Fruit fly (Drosophila melanogaster) whole organism, embryonic: ENCODE results near the gene CG6791.
A peak's percentile ranks its signal among the peaks of the same experiment; 100 is the strongest.

Experiments
- Atf-2 ChIP-seq: fragments of 200-800 bp; sonication (Bioruptor generic); optimal IDR thresholded peaks from 2 replicates; lab custom pipeline; 2016; ENCODE audit warnings: missing biosample characterization, missing genetic modification characterization
- Atf3 ChIP-seq: fragments of 200-800 bp; sonication (Bioruptor generic); optimal IDR thresholded peaks from 3 replicates; lab custom pipeline; 2016; ENCODE audit warnings: missing biosample characterization, missing genetic modification characterization
- Atf6 ChIP-seq: fragments of 200-800 bp; sonication (Bioruptor generic); IDR thresholded peaks from 2 replicates; pipeline ENCODE4 v1.3.6; 2022; ENCODE audit warnings: missing biosample characterization, missing genetic modification characterization
- CG10543 ChIP-seq: fragments of 200-800 bp; sonication (Bioruptor generic); optimal IDR thresholded peaks from 3 replicates; lab custom pipeline; 2017; ENCODE audit warnings: missing biosample characterization, mild to moderate bottlenecking, missing genetic modification characterization, moderate library complexity
- CG11456 ChIP-seq: fragments of 200-800 bp; sonication (Bioruptor generic); IDR thresholded peaks from 3 replicates; pipeline ENCODE4 v1.3.6; 2022; ENCODE audit warnings: missing biosample characterization, missing genetic modification characterization
- CG12744 ChIP-seq: fragments of 200-800 bp; sonication (Bioruptor generic); optimal IDR thresholded peaks from 2 replicates; lab custom pipeline; 2016; ENCODE audit warnings: missing biosample characterization, missing genetic modification characterization
- CG13287 ChIP-seq: fragments of 200-800 bp; sonication (Bioruptor generic); IDR thresholded peaks from 2 replicates; pipeline ENCODE4 v1.3.6; 2022; ENCODE audit warnings: missing biosample characterization, missing genetic modification characterization; ENCODE audit not compliant: partially characterized antibody
- CG13894 ChIP-seq: fragments of 200-800 bp; sonication (Bioruptor generic); optimal IDR thresholded peaks from 3 replicates; lab custom pipeline; 2018; ENCODE audit warnings: missing biosample characterization, mild to moderate bottlenecking, missing genetic modification characterization, moderate library complexity
- CG15073 ChIP-seq: fragments of 200-800 bp; sonication (Bioruptor generic); optimal IDR thresholded peaks from 2 replicates; lab custom pipeline; 2016; ENCODE audit warnings: missing biosample characterization, missing genetic modification characterization
- CG15514 ChIP-seq: fragments of 200-800 bp; sonication (Bioruptor generic); optimal IDR thresholded peaks from 3 replicates; lab custom pipeline; 2017; ENCODE audit warnings: missing biosample characterization, missing genetic modification characterization, mild to moderate bottlenecking, moderate library complexity, missing genetic modification reagents
- CG17328 ChIP-seq: fragments of 200-800 bp; sonication (Bioruptor generic); IDR thresholded peaks from 2 replicates; pipeline ENCODE4 v1.3.6; 2022; ENCODE audit warnings: missing biosample characterization, missing genetic modification characterization
- CG1792 ChIP-seq: fragments of 200-800 bp; sonication (Bioruptor generic); optimal IDR thresholded peaks from 2 replicates; lab custom pipeline; 2016; ENCODE audit warnings: missing biosample characterization, missing genetic modification characterization
- CG18619 ChIP-seq: fragments of 200-800 bp; sonication (Bioruptor generic); optimal IDR thresholded peaks from 3 replicates; lab custom pipeline; 2017; ENCODE audit warnings: missing biosample characterization, mild to moderate bottlenecking, missing genetic modification characterization
- CG2678 ChIP-seq: fragments of 200-800 bp; sonication (Bioruptor generic); optimal IDR thresholded peaks from 3 replicates; lab custom pipeline; 2019; ENCODE audit warnings: missing biosample characterization, mild to moderate bottlenecking, missing genetic modification characterization, moderate library complexity
- CG34376 ChIP-seq: fragments of 200-800 bp; sonication (Bioruptor generic); optimal IDR thresholded peaks from 2 replicates; lab custom pipeline; 2018; ENCODE audit warnings: missing biosample characterization, mild to moderate bottlenecking, missing genetic modification characterization
- CG34422 ChIP-seq: fragments of 200-800 bp; sonication (Bioruptor generic); IDR thresholded peaks from 3 replicates; pipeline ENCODE4 v1.3.6; 2022; ENCODE audit warnings: missing biosample characterization, missing genetic modification characterization
- CG6765 ChIP-seq: fragments of 200-800 bp; sonication (Bioruptor generic); optimal IDR thresholded peaks from 3 replicates; lab custom pipeline; 2017; ENCODE audit warnings: missing biosample characterization, mild to moderate bottlenecking, missing genetic modification characterization
- CG7786 ChIP-seq: fragments of 200-800 bp; sonication (Bioruptor generic); optimal IDR thresholded peaks from 2 replicates; lab custom pipeline; 2016; ENCODE audit warnings: missing biosample characterization, missing genetic modification characterization
- CG7839 ChIP-seq: fragments of 200-800 bp; sonication (Bioruptor generic); optimal IDR thresholded peaks from 3 replicates; lab custom pipeline; 2018; ENCODE audit warnings: missing biosample characterization, mild to moderate bottlenecking, missing genetic modification characterization, moderate library complexity
- Ets97D ChIP-seq: fragments of 200-800 bp; sonication (Bioruptor generic); optimal IDR thresholded peaks from 3 replicates; lab custom pipeline; 2016; ENCODE audit warnings: missing biosample characterization, missing genetic modification characterization
- HLH54F ChIP-seq: fragments of 200-800 bp; sonication (Bioruptor generic); optimal IDR thresholded peaks from 3 replicates; lab custom pipeline; 2016; ENCODE audit warnings: missing biosample characterization, missing genetic modification characterization
- Kr ChIP-seq: fragments of 200-800 bp; sonication (Bioruptor generic); optimal IDR thresholded peaks from 2 replicates; lab custom pipeline; 2017; ENCODE audit warnings: missing biosample characterization, mild to moderate bottlenecking, missing genetic modification characterization
- Med ChIP-seq: fragments of 200-800 bp; sonication (Bioruptor generic); peaks from one replicate; lab custom pipeline; 2016; ENCODE audit warnings: missing biosample characterization, missing genetic modification characterization, mild to moderate bottlenecking, inconsistent platforms, moderate library complexity
- Nf-YB ChIP-seq: fragments of 200-800 bp; sonication (Bioruptor generic); optimal IDR thresholded peaks from 3 replicates; lab custom pipeline; 2019; ENCODE audit warnings: missing biosample characterization, mild to moderate bottlenecking, missing genetic modification characterization, moderate library complexity
- ac ChIP-seq: fragments of 200-800 bp; sonication (Bioruptor generic); optimal IDR thresholded peaks from 3 replicates; lab custom pipeline; 2017; ENCODE audit warnings: missing biosample characterization, mild to moderate bottlenecking, missing genetic modification characterization
- bbx ChIP-seq: fragments of 200-800 bp; sonication (Bioruptor generic); IDR thresholded peaks from 2 replicates; pipeline ENCODE4 v1.3.6; 2022; ENCODE audit warnings: missing biosample characterization, missing genetic modification characterization; ENCODE audit not compliant: partially characterized antibody
- ci ChIP-seq: fragments of 200-800 bp; sonication (Bioruptor generic); IDR thresholded peaks from 3 replicates; pipeline ENCODE4 v1.3.6; 2022; ENCODE audit warnings: missing biosample characterization, missing genetic modification characterization
- corto ChIP-seq: fragments of 200-800 bp; sonication (Bioruptor generic); optimal IDR thresholded peaks from 2 replicates; lab custom pipeline; 2016; ENCODE audit warnings: missing biosample characterization, mild to moderate bottlenecking, missing genetic modification characterization, moderate library complexity
- crol ChIP-seq: fragments of 200-800 bp; sonication (Bioruptor generic); IDR thresholded peaks from 2 replicates; pipeline ENCODE4 v1.3.6; 2022; ENCODE audit warnings: missing biosample characterization, missing genetic modification characterization
- disco-r ChIP-seq: fragments of 200-800 bp; sonication (Bioruptor generic); optimal IDR thresholded peaks from 2 replicates; lab custom pipeline; 2016; ENCODE audit warnings: missing biosample characterization, missing genetic modification characterization
- eve ChIP-seq, 2 experiments: fragments of >200 bp; optimal IDR thresholded peaks; 2 replicates each; lab custom pipeline; 2017; ENCODE audit warnings: missing biosample characterization in 2 of 2, missing genetic modification characterization in 2 of 2
- exex ChIP-seq: fragments of 200-800 bp; sonication (Bioruptor generic); optimal IDR thresholded peaks from 4 replicates; lab custom pipeline; 2018; ENCODE audit warnings: missing biosample characterization, mild to moderate bottlenecking, missing genetic modification characterization, moderate library complexity
- fd102C ChIP-seq: fragments of 200-800 bp; sonication (Bioruptor generic); optimal IDR thresholded peaks from 2 replicates; lab custom pipeline; 2018; ENCODE audit warnings: missing biosample characterization, mild to moderate bottlenecking, missing genetic modification characterization, moderate library complexity
- ftz-f1 ChIP-seq: fragments of 200-800 bp; sonication (Bioruptor generic); optimal IDR thresholded peaks from 2 replicates; lab custom pipeline; 2016; ENCODE audit warnings: missing biosample characterization, missing genetic modification characterization
- gce ChIP-seq: fragments of 200-800 bp; sonication (Bioruptor generic); IDR thresholded peaks from 3 replicates; pipeline ENCODE4 v1.3.6; 2022; ENCODE audit warnings: missing biosample characterization, missing genetic modification characterization
- gcm ChIP-seq: fragments of 200-800 bp; sonication (Bioruptor generic); optimal IDR thresholded peaks from 2 replicates; lab custom pipeline; 2019; ENCODE audit warnings: missing biosample characterization, mild to moderate bottlenecking, missing genetic modification characterization, moderate library complexity
- grn ChIP-seq: fragments of 200-800 bp; sonication (Bioruptor generic); optimal IDR thresholded peaks from 3 replicates; lab custom pipeline; 2017; ENCODE audit warnings: missing biosample characterization, missing genetic modification characterization
- lbe ChIP-seq: fragments of 200-800 bp; sonication (Bioruptor generic); optimal IDR thresholded peaks from 2 replicates; lab custom pipeline; 2016; ENCODE audit warnings: missing biosample characterization, mild to moderate bottlenecking, missing genetic modification characterization
- lilli ChIP-seq: fragments of 200-800 bp; sonication (Bioruptor generic); optimal IDR thresholded peaks from 3 replicates; lab custom pipeline; 2016; ENCODE audit warnings: missing biosample characterization, missing genetic modification characterization
- mam ChIP-seq: fragments of 200-800 bp; sonication (Bioruptor generic); optimal IDR thresholded peaks from 3 replicates; lab custom pipeline; 2016; ENCODE audit warnings: missing biosample characterization, missing genetic modification characterization
- mirr ChIP-seq: fragments of 200-800 bp; sonication (Bioruptor generic); optimal IDR thresholded peaks from 3 replicates; lab custom pipeline; 2018; ENCODE audit warnings: missing biosample characterization, mild to moderate bottlenecking, missing genetic modification characterization
- nau ChIP-seq: fragments of 200-800 bp; sonication (Bioruptor generic); optimal IDR thresholded peaks from 3 replicates; lab custom pipeline; 2017; ENCODE audit warnings: missing biosample characterization, mild to moderate bottlenecking, missing genetic modification characterization, missing genetic modification reagents
- onecut ChIP-seq: fragments of 200-800 bp; sonication (Bioruptor generic); IDR thresholded peaks from 2 replicates; pipeline ENCODE4 v1.3.6; 2022; ENCODE audit warnings: missing biosample characterization, missing genetic modification characterization
- pita ChIP-seq: fragments of 200-800 bp; sonication (Bioruptor generic); optimal IDR thresholded peaks from 2 replicates; lab custom pipeline; 2017; ENCODE audit warnings: missing biosample characterization, mild to moderate bottlenecking, missing genetic modification characterization
- so ChIP-seq: fragments of 200-800 bp; sonication (Bioruptor generic); IDR thresholded peaks from 3 replicates; pipeline ENCODE4 v1.3.6; 2022; ENCODE audit warnings: missing biosample characterization, missing genetic modification characterization
- sug ChIP-seq: fragments of 200-800 bp; optimal IDR thresholded peaks from 2 replicates; lab custom pipeline; 2019; ENCODE audit warnings: missing biosample characterization, mild to moderate bottlenecking, missing genetic modification characterization, moderate library complexity
- unc-4 ChIP-seq: fragments of 200-800 bp; sonication (Bioruptor generic); IDR thresholded peaks from 2 replicates; pipeline ENCODE4 v1.3.6; 2022; ENCODE audit warnings: missing biosample characterization, missing genetic modification characterization; ENCODE audit not compliant: partially characterized antibody

Gene CG6791

dm6 chr3R:11566769-11567570, 23.0 kb downstream of the CG6791 start, which contains the start of the genes fabp and sea (continued):
- TF ChIP-seq CG34422 (GFP tag; lab: Robert Waterston, UW): peak; percentile 78; the same call in 1 of the 3 replicates
- TF ChIP-seq nau (GFP tag; lab: Kevin White, UChicago): no peak
- no peak for TF ChIP-seq Atf-2 (GFP tag; lab: Kevin White, UChicago)
- peak; percentile 45 for TF ChIP-seq CG6765 (GFP tag; lab: Kevin White, UChicago)
- TF ChIP-seq ci: peak; percentile 54; the same call in 2 of the 3 replicates
- TF ChIP-seq CG7839: no peak
- TF ChIP-seq CG15073 (GFP tag; lab: Kevin White, UChicago): no peak
- no peak for TF ChIP-seq CG15514
- 0 out of 2 replicates have a peak, but pooled peaks have one; percentile 17 for TF ChIP-seq CG17328
- TF ChIP-seq so (GFP tag; lab: Robert Waterston, UW): peak; percentile 48; the same call in 2 of the 3 replicates
- peak; percentile 19 for TF ChIP-seq lilli (GFP tag; lab: Kevin White, UChicago)
- TF ChIP-seq ftz-f1 (GFP tag; lab: Kevin White, UChicago): no peak
- TF ChIP-seq CG11456 (GFP tag; lab: Robert Waterston, UW): no peak
- peak; percentile 13 for TF ChIP-seq mam (GFP tag; lab: Kevin White, UChicago)
- TF ChIP-seq disco-r (GFP tag; lab: Kevin White, UChicago): no peak
- TF ChIP-seq CG13287 (GFP tag; lab: Robert Waterston, UW): peak; percentile 46
- peak; percentile 21; the same call in 1 of the 2 replicates for TF ChIP-seq onecut (GFP tag; lab: Robert Waterston, UW)
- peak; percentile 39 for TF ChIP-seq CG10543 (GFP tag; lab: Kevin White, UChicago)
- no peak for TF ChIP-seq ac (GFP tag; lab: Kevin White, UChicago)
- peak; percentile 64 for TF ChIP-seq crol (GFP tag; lab: Robert Waterston, UW)
- TF ChIP-seq mirr (GFP tag; lab: Kevin White, UChicago): peak; percentile 43
- TF ChIP-seq CG12744 (GFP tag; lab: Kevin White, UChicago): no peak
- TF ChIP-seq bbx (GFP tag; lab: Robert Waterston, UW): peak; percentile 41

DNA sequence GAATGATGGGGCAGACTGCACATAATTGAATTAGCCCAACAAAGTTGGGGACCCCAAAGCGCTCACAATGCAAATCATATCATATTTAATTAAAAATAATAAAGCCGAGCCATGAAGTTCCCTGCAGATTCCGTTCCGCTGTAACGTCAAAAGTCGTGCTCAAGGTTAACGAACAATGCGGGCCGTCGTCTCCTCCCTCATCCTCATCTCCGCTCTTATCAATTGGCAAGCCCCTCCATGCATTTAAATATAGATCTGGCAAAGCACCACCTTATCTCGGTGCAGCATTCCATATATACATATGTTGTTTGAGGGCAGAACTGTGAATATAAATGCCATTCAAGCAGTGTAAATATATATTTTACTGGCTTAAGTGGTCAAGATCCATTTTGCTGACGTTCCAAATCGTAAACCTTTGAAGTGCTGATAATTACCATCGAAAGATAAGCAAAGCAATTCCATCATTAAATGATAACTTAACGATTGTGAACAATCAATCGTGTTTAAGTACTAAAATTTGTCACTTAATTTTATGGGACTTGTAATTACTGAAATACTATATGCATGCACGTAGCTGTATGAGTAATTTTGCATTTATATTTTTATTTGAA, 25.0 kb downstream of the CG6791 start:
- TF ChIP-seq Kr (GFP tag; lab: Kevin White, UChicago) (no peak), grn (peak; percentile 26), corto (GFP tag; lab: Kevin White, UChicago) (peak; percentile 51), Ets97D (GFP tag; lab: Kevin White, UChicago) (no peak), CG18619 (GFP tag; lab: Kevin White, UChicago) (no peak), HLH54F (GFP tag; lab: Kevin White, UChicago) (no peak), CG13894 (tag; lab: Kevin White, UChicago) (no peak), unc-4 (GFP tag; lab: Robert Waterston, UW) (no peak), ci (no peak), CG7786 (GFP tag; lab: Kevin White, UChicago) (no peak), Atf3 (GFP tag; lab: Kevin White, UChicago) (no peak), Nf-YB (GFP tag; lab: Kevin White, UChicago) (no peak), eve (GFP tag; optimal IDR thresholded peaks at IDR 0.05; lab: Kevin White, UChicago) (peak in 1 of 2 experiments; percentile 40), lbe (peak; percentile 0), fd102C (GFP tag; lab: Kevin White, UChicago) (no peak), sug (tag; lab: Kevin White, UChicago) (peak; percentile 1), ac (GFP tag; lab: Kevin White, UChicago) (no peak), CG1792 (GFP tag; lab: Kevin White, UChicago) (no peak), CG2678 (peak; percentile 4), Atf6 (no peak), gcm (GFP tag; lab: Kevin White, UChicago) (peak; percentile 66), CG34376 (peak; percentile 1), Med (peak; percentile 23), mirr (GFP tag; lab: Kevin White, UChicago) (peak; percentile 35), gce (GFP tag; lab: Robert Waterston, UW) (no peak), exex (tag; lab: Kevin White, UChicago) (peak; percentile 95), pita (GFP tag; lab: Kevin White, UChicago) (no peak)
